Worm (Caenorhabditis elegans) whole organism, L4 larva: Measurements from ENCODE around the gene nhr-120.
A peak's percentile ranks its signal among the peaks of the same experiment; 100 is the strongest.

Experiments
- F10B5.3 ChIP-seq: sonication (generic microtip); optimal IDR thresholded peaks from 2 replicates; lab custom pipeline; 2016; ENCODE audit warnings: mild to moderate bottlenecking, missing genetic modification characterization, missing compliant biosample characterization
- T20F7.1 ChIP-seq: fragments of 200-800 bp; sonication (Bioruptor generic); optimal IDR thresholded peaks from 2 replicates; lab custom pipeline; 2018; ENCODE audit warnings: mild to moderate bottlenecking, missing genetic modification characterization, missing compliant biosample characterization
- aha-1 ChIP-seq: fragments of 150-350 bp; peaks from one replicate; lab custom pipeline; 2014; ENCODE audit warnings: missing biosample characterization, missing genetic modification characterization
- ama-1 ChIP-seq: fragments of 150-350 bp; optimal IDR thresholded peaks from 2 replicates; lab custom pipeline; 2014; ENCODE audit warnings: inconsistent platforms, mixed read lengths
- attf-4 ChIP-seq: sonication (generic microtip); optimal IDR thresholded peaks from 3 replicates; lab custom pipeline; 2017; ENCODE audit warnings: missing biosample characterization, missing genetic modification characterization
- ceh-82 ChIP-seq: sonication (generic microtip); optimal IDR thresholded peaks from 2 replicates; lab custom pipeline; 2017; ENCODE audit warnings: missing biosample characterization, missing genetic modification characterization
- dve-1 ChIP-seq: sonication (generic microtip); optimal IDR thresholded peaks from 2 replicates; lab custom pipeline; 2017; ENCODE audit warnings: antibody characterized with exemption, mild to moderate bottlenecking, missing genetic modification characterization, missing compliant biosample characterization; ENCODE audit not compliant: insufficient read depth
- egl-27 ChIP-seq: sonication (generic microtip); optimal IDR thresholded peaks from 3 replicates; lab custom pipeline; 2017; ENCODE audit warnings: missing biosample characterization, missing genetic modification reagents, missing genetic modification characterization
- egl-43 ChIP-seq: fragments of 200-800 bp; sonication (Bioruptor generic); IDR thresholded peaks from 2 replicates; pipeline ENCODE4 v1.3.6; 2022; ENCODE audit warnings: missing genetic modification reagents, missing genetic modification characterization, missing compliant biosample characterization
- fos-1 ChIP-seq: fragments of 150-350 bp; optimal IDR thresholded peaks from 2 replicates; lab custom pipeline; 2014; ENCODE audit warnings: missing biosample characterization, missing genetic modification characterization
- gei-8 ChIP-seq: fragments of 200-800 bp; sonication (Bioruptor generic); optimal IDR thresholded peaks from 2 replicates; lab custom pipeline; 2018; ENCODE audit warnings: mild to moderate bottlenecking, missing genetic modification characterization, missing compliant biosample characterization
- hlh-11 ChIP-seq: fragments of 200-800 bp; sonication (Bioruptor generic); optimal IDR thresholded peaks from 2 replicates; lab custom pipeline; 2018; ENCODE audit warnings: mild to moderate bottlenecking, missing genetic modification characterization, missing compliant biosample characterization
- hmg-1.1 ChIP-seq: fragments of 200-800 bp; sonication (Bioruptor generic); IDR thresholded peaks from 2 replicates; pipeline ENCODE4 v1.3.6; 2022; ENCODE audit warnings: missing genetic modification reagents, missing genetic modification characterization, missing compliant biosample characterization
- lin-38 ChIP-seq: fragments of 200-800 bp; sonication (Bioruptor generic); IDR thresholded peaks from 2 replicates; pipeline ENCODE4 v1.3.6; 2022; ENCODE audit warnings: missing genetic modification reagents, missing genetic modification characterization, missing compliant biosample characterization
- lsy-2 ChIP-seq, 2 experiments: fragments of 150-350 bp in 1 of 2; sonication (generic microtip) in 1 of 2; optimal IDR thresholded peaks; 2 replicates each; lab custom pipeline; 2014 to 2017; ENCODE audit warnings: missing biosample characterization in 2 of 2, missing genetic modification characterization in 2 of 2
- madf-5 ChIP-seq, 2 experiments: fragments of 200-800 bp; sonication (Bioruptor generic); IDR thresholded peaks; 2 replicates each; pipeline ENCODE4 v1.3.6; 2022; ENCODE audit warnings: missing compliant biosample characterization in 2 of 2, missing genetic modification characterization in 2 of 2
- madf-9 ChIP-seq: fragments of 200-800 bp; sonication (Bioruptor generic); conservative IDR thresholded peaks from 2 replicates; pipeline ENCODE4 v1.3.6; 2022; ENCODE audit warnings: missing genetic modification reagents, missing genetic modification characterization, missing compliant biosample characterization
- mdl-1 ChIP-seq, 2 experiments: fragments of 150-350 bp in 1 of 2; sonication (generic microtip) in 1 of 2; optimal IDR thresholded peaks; 2 replicates each; lab custom pipeline; 2014 to 2017; ENCODE audit warnings: missing biosample characterization in 2 of 2, missing genetic modification characterization in 2 of 2
- nhr-102 ChIP-seq: sonication (generic microtip); optimal IDR thresholded peaks from 2 replicates; lab custom pipeline; 2016; ENCODE audit warnings: mild to moderate bottlenecking, missing genetic modification characterization, moderate library complexity, missing compliant biosample characterization
- nhr-28 ChIP-seq: fragments of 150-350 bp; optimal IDR thresholded peaks from 2 replicates; lab custom pipeline; 2014; ENCODE audit warnings: missing biosample characterization, missing genetic modification characterization
- nhr-42 ChIP-seq: fragments of 200-800 bp; sonication (Bioruptor generic); IDR thresholded peaks from 2 replicates; pipeline ENCODE4 v1.3.6; 2022; ENCODE audit warnings: missing genetic modification characterization, missing compliant biosample characterization
- nhr-48 ChIP-seq: sonication (generic microtip); optimal IDR thresholded peaks from 2 replicates; lab custom pipeline; 2016; ENCODE audit warnings: mild to moderate bottlenecking, missing genetic modification characterization, missing compliant biosample characterization
- nhr-76 ChIP-seq: fragments of 150-350 bp; optimal IDR thresholded peaks from 2 replicates; lab custom pipeline; 2014; ENCODE audit warnings: missing biosample characterization, missing genetic modification characterization
- pha-4 ChIP-seq, 2 experiments: fragments of 150-350 bp in 1 of 2; fragments of 200-800 bp in 1 of 2; sonication (Bioruptor generic) in 1 of 2; IDR thresholded peaks in 1 of 2; optimal IDR thresholded peaks in 1 of 2; 2 replicates each; pipeline versions ENCODE4 v1.3.6 to Lab custom; 2014 to 2022; ENCODE audit warnings: missing genetic modification characterization in 2 of 2, missing genetic modification reagents in 2 of 2, missing biosample characterization in 1 of 2, missing compliant biosample characterization in 1 of 2
- pqm-1 ChIP-seq: sonication (generic microtip); optimal IDR thresholded peaks from 2 replicates; lab custom pipeline; 2017; ENCODE audit warnings: missing biosample characterization, missing genetic modification characterization
- tag-97 ChIP-seq: fragments of 200-800 bp; sonication (Bioruptor generic); IDR thresholded peaks from 2 replicates; pipeline ENCODE4 v1.3.6; 2022; ENCODE audit warnings: missing genetic modification characterization, missing compliant biosample characterization
- unc-62 ChIP-seq, 3 experiments: fragments of 150-350 bp in 1 of 3; sonication (generic microtip); optimal IDR thresholded peaks in 2 of 3; peaks in 1 of 3; 1 replicate in 1 of 3; 2 replicates in 2 of 3; lab custom pipeline; 2014 to 2017; ENCODE audit warnings: missing biosample characterization in 3 of 3, missing genetic modification characterization in 3 of 3, missing genetic modification reagents in 3 of 3, missing genotype in 1 of 3
- zfp-3 ChIP-seq: fragments of 200-800 bp; sonication (Bioruptor generic); conservative IDR thresholded peaks from 2 replicates; pipeline ENCODE4 v1.3.6; 2022; ENCODE audit warnings: missing genetic modification reagents, missing genetic modification characterization, missing compliant biosample characterization
- zip-11 ChIP-seq: fragments of 200-800 bp; sonication (Bioruptor generic); IDR thresholded peaks from 2 replicates; pipeline ENCODE4 v1.3.6; 2022; ENCODE audit warnings: missing genetic modification characterization, missing compliant biosample characterization
- ztf-11 ChIP-seq: fragments of 150-350 bp; optimal IDR thresholded peaks from 2 replicates; lab custom pipeline; 2014; ENCODE audit warnings: missing biosample characterization, missing genetic modification characterization

The nhr-120 gene

DNA sequence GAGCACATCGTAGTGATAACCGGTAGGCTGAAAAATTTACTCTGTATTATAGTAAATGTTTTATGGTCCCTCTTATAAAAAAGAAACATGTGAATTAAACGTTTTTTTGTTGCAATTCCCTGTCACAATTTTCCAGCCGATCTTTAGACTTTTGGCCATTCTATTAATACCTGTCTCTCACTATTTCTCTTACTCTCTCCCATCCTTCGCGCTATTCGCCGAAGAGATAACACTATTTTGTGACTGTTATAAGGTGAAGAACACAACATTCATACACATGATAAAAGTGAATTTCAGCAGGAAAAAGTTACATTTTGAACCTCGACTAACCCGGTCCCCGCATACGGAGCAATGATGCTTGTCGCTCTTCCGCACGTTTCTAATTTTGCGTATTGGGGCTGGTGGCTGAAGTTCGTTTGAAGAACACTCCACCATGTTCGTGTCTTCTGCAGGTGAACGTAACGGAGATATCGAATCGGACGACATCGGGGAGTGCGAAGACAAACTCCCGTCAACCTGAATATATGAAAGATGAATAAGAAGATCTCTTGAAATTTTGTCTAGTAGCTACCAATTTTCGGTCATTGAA is 1.3 kb downstream of the nhr-120 start (continued):
- no peak for TF ChIP-seq tag-97 (GFP tag; lab: Robert Waterston, UW)
- TF ChIP-seq hlh-11 (tag; lab: Kevin White, UChicago): peak; percentile 76
- TF ChIP-seq pqm-1 (tag; lab: Kevin White, UChicago): peak; percentile 85
- TF ChIP-seq nhr-28 (tag; lab: Kevin White, UChicago): peak; percentile 94
- peak; percentile 4 for TF ChIP-seq nhr-48 (tag; lab: Kevin White, UChicago)

DNA sequence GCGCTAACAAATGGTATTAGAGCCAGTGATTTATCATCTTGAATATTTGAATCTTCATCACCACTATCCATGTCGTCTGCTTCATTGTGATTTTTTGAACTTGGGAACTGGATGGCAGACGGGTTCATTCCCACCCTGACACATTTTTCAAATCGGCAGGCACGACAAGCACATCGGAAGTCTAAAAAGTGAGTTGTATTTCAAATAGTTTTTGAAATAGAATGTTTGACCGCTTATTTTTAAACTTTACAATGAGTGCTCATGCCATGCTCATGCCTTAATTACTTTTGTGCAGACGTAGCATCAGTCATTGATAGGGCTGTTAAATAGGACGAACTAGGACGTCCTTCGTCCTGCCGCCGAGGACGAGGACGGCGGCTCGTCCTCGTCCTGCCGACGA is 2.5 kb downstream of the nhr-120 start:
- peak; percentile 93 for TF ChIP-seq aha-1 (tag; lab: Kevin White, UChicago)
- TF ChIP-seq nhr-76: no peak
- no peak for TF ChIP-seq zip-11
- TF ChIP-seq pqm-1 (tag; lab: Kevin White, UChicago): peak; percentile 25
- TF ChIP-seq hmg-1.1 (GFP tag; lab: Robert Waterston, UW): no peak
- TF ChIP-seq, all 104 proteins: peak for 2

DNA sequence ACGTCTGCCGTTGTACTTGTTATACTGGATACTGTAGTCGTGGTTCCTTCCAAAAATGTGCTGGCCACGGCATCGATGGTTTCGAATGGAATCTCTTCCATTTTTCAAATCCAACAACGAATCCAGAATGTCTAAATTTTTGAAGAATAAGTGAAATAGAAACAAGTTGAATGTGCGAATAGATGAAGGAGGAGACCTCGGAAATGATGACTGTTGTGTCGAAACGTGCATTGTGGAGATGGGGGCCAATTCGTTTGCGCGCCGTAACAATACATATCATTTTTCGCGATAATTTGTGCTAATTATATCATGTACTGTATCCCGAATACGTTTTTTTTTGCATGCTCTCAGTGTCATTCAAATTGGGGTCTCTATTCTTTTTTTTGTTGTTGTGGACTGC is 5.2 kb downstream of the nhr-120 start, which contains the start of gene aexr-1:
Gene aexr-1 (minus strand): TSS at position 101 of the 400 bp plus-strand sequence.
- TF ChIP-seq ceh-82 (tag; lab: Kevin White, UChicago) (no peak), aha-1 (tag; lab: Kevin White, UChicago) (peak; percentile 85)

DNA sequence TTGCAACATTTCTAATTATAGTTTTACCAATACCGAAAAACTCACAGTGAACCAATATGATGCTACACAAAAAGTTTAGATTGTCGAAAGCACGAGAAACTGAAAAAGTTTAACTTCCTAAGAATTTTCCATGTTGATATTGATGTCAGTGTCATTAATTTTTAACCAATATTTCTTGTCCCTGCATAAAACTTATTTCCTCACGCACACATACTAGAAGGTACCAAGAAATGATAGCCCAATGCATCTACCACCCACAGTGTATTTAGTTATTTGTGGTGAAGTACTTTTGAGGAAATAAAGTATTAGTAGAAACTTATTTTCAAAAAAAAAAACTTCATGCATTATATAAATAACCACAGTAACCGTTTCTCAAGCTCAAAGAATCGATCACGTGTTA is 9.0 kb downstream of the nhr-120 start, which contains the start of gene aexr-2:
Gene aexr-2 (minus strand): TSS at position 101 of the 400 bp plus-strand sequence.
- TF ChIP-seq ztf-11 (tag; lab: Kevin White, UChicago) (no peak), mdl-1 (tag; optimal IDR thresholded peaks at IDR 0.05; lab: Kevin White, UChicago) (no peak), F10B5.3 (tag; lab: Kevin White, UChicago) (no peak), hmg-1.1 (GFP tag; lab: Robert Waterston, UW) (no peak), T20F7.1 (GFP tag; lab: Kevin White, UChicago) (no peak), gei-8 (GFP tag; lab: Kevin White, UChicago) (no peak), nhr-42 (GFP tag; lab: Robert Waterston, UW) (no peak), pha-4 (GFP tag; IDR thresholded peaks at IDR 0.05; lab: Robert Waterston, UW) (no peak), pha-4 (tag; optimal IDR thresholded peaks at IDR 0.05; lab: Kevin White, UChicago) (no peak), ceh-82 (tag; lab: Kevin White, UChicago) (no peak), fos-1 (tag; lab: Kevin White, UChicago) (no peak), lsy-2 (tag; optimal IDR thresholded peaks at IDR 0.05; lab: Kevin White, UChicago) (no peak)

DNA sequence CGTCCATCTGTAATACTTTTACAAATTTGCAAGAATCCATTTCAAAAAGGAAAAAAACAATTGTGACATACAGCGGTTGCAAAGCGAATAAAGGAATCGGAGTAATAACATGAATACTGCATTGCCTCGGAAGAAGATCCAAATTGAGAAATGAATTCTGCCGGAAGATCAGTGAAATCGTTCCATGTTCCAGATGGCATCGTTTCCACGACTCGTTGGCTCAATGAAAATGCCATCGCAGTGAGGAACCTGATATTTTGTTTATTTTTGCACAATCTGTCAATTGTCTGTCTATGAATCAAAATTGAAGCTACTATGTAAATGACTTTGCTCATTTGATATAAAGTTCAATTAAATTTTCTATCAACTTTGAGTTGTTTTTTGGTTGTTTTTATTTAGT is 9.8 kb downstream of the nhr-120 start:
- TF ChIP-seq T20F7.1 (GFP tag; lab: Kevin White, UChicago): no peak
- no peak for TF ChIP-seq madf-5 (GFP tag; IDR thresholded peaks at IDR 0.05; lab: Robert Waterston, UW)
- TF ChIP-seq aha-1 (tag; lab: Kevin White, UChicago): peak; percentile 97
- no peak for TF ChIP-seq nhr-102 (tag; lab: Kevin White, UChicago)

DNA sequence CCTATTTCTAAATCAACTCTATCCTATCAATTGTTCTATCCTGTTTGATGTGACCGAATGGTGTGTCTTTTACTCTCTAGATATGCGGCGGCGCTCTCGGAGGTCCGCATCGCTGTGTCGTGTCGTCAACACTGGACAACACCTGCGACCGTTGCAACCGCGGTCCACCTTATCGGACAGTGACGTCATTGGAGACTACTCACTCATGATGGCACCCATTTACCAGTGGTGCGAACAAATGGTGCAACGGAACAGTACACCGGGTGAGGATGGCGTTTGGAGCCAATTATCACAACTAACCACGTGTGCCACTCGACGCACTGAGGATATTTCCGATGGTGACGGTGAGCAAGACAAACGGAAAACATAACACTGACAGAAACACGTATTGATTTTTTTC is 15.1 kb downstream of the nhr-120 start:
- no peak for TF ChIP-seq attf-4 (tag; lab: Kevin White, UChicago)
- no peak for TF ChIP-seq madf-9 (GFP tag; lab: Robert Waterston, UW)
- TF ChIP-seq nhr-48 (tag; lab: Kevin White, UChicago): no peak
- TF ChIP-seq zfp-3 (GFP tag; lab: Robert Waterston, UW): no peak
- no peak for TF ChIP-seq egl-43
- TF ChIP-seq egl-27 (tag; lab: Kevin White, UChicago): no peak
- TF ChIP-seq ama-1 (lab: Kevin White, UChicago): no peak
- no peak for TF ChIP-seq fos-1 (tag; lab: Kevin White, UChicago)
- no peak for TF ChIP-seq nhr-76
- TF ChIP-seq lin-38 (GFP tag; lab: Robert Waterston, UW): no peak
- TF ChIP-seq unc-62 (GFP tag; optimal IDR thresholded peaks at IDR 0.05 in 1 of 2; lab: Kevin White, UChicago): peak in 1 of 2 experiments; percentile 18
- TF ChIP-seq unc-62 (tag; optimal IDR thresholded peaks at IDR 0.05; lab: Kevin White, UChicago): no peak
- peak; percentile 44 for TF ChIP-seq aha-1 (tag; lab: Kevin White, UChicago)
- no peak for TF ChIP-seq dve-1
